Fruit fly (Drosophila melanogaster) whole organism, prepupa: ENCODE data around the gene CG6254.

Source experiments
- Blimp-1 ChIP-seq: fragments of 200-800 bp; sonication (Bioruptor generic); optimal IDR thresholded peaks from 3 replicates; lab custom pipeline; 2017; ENCODE audit warnings: missing biosample characterization, missing genetic modification characterization, mild to moderate bottlenecking, moderate library complexity, missing genetic modification reagents
- CG10669 ChIP-seq: fragments of 200-800 bp; sonication (Bioruptor generic); optimal IDR thresholded peaks from 3 replicates; lab custom pipeline; 2018; ENCODE audit warnings: missing biosample characterization, mild to moderate bottlenecking, missing genetic modification characterization, moderate library complexity
- CG11294 ChIP-seq: fragments of 200-800 bp; sonication (Bioruptor generic); IDR thresholded peaks from 2 replicates; pipeline ENCODE4 v1.3.6; 2022; ENCODE audit warnings: missing biosample characterization, missing genetic modification characterization
- CG4318 ChIP-seq: fragments of 200-800 bp; sonication (Bioruptor generic); optimal IDR thresholded peaks from 3 replicates; lab custom pipeline; 2017; ENCODE audit warnings: missing biosample characterization, mild to moderate bottlenecking, missing genetic modification characterization
- Eip75B ChIP-seq: fragments of 200-800 bp; sonication (Bioruptor generic); optimal IDR thresholded peaks from 3 replicates; lab custom pipeline; 2016; ENCODE audit warnings: missing biosample characterization, missing genetic modification characterization
- Gug ChIP-seq: fragments of 200-800 bp; sonication (Bioruptor generic); IDR thresholded peaks from 2 replicates; pipeline ENCODE4 v1.3.6; 2022; ENCODE audit warnings: missing biosample characterization, missing genetic modification characterization
- OdsH ChIP-seq: fragments of 200-800 bp; sonication (Bioruptor generic); optimal IDR thresholded peaks from 3 replicates; lab custom pipeline; 2016; ENCODE audit warnings: missing biosample characterization, missing genetic modification characterization
- achi ChIP-seq: fragments of 200-800 bp; sonication (Bioruptor generic); optimal IDR thresholded peaks from 3 replicates; lab custom pipeline; 2016; ENCODE audit warnings: missing biosample characterization, missing genetic modification characterization
- dsx ChIP-seq: fragments of 200-800 bp; optimal IDR thresholded peaks from 3 replicates; lab custom pipeline; 2019; ENCODE audit warnings: missing biosample characterization, mild to moderate bottlenecking, missing genetic modification characterization, moderate library complexity; ENCODE audit not compliant: poor library complexity, severe bottlenecking
- fkh ChIP-seq: fragments of 200-800 bp; sonication (Bioruptor generic); optimal IDR thresholded peaks from 3 replicates; lab custom pipeline; 2017; ENCODE audit warnings: missing biosample characterization, mild to moderate bottlenecking, missing genetic modification characterization, moderate library complexity
- salr ChIP-seq, 2 experiments: fragments of 200-800 bp; sonication (Bioruptor generic); optimal IDR thresholded peaks; 3 replicates each; lab custom pipeline; 2016 to 2018; ENCODE audit warnings: missing biosample characterization in 2 of 2, missing genetic modification characterization in 2 of 2, mild to moderate bottlenecking in 1 of 2
- svp ChIP-seq: fragments of 200-800 bp; sonication (Bioruptor generic); peaks from one replicate; lab custom pipeline; 2016; ENCODE audit warnings: missing biosample characterization, missing genetic modification characterization
- topi ChIP-seq: fragments of 200-800 bp; sonication (Bioruptor generic); optimal IDR thresholded peaks from 3 replicates; lab custom pipeline; 2016; ENCODE audit warnings: missing biosample characterization, missing genetic modification characterization

DNA sequence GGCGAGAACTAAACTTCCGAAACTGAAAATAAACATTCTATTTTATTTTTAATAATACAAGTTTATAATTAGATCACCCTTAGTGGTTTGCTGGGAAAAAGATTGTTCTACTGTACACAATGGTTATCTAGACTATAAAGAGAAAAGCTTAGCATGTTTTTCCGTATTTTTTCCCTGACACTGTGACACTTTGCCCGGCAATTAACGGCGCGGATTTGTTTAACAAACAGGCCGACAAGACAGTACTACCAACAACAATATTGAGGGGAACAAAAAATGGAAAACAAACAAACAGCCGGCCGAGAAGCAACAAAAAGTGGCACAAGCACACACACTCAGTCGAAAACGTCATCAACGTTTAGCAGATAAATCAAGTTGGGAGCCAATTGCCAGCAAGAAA, 45.6 kb upstream of the CG6254 start:
- TF ChIP-seq Eip75B (GFP tag; lab: Kevin White, UChicago) = no peak
- no peak for TF ChIP-seq CG11294
- peak; percentile 27 for TF ChIP-seq fkh
- TF ChIP-seq Blimp-1 (GFP tag; lab: Kevin White, UChicago) = no peak
- no peak for TF ChIP-seq dsx (GFP tag; lab: Kevin White, UChicago)
- TF ChIP-seq Gug (GFP tag; lab: Robert Waterston, UW) = no peak
- TF ChIP-seq svp = peak; percentile 55
- no peak for TF ChIP-seq OdsH (GFP tag; lab: Kevin White, UChicago)
- no peak for TF ChIP-seq topi (GFP tag; lab: Kevin White, UChicago)
- TF ChIP-seq achi = no peak
- no peak for TF ChIP-seq CG10669 (GFP tag; lab: Kevin White, UChicago)
- TF ChIP-seq CG4318 (GFP tag; lab: Kevin White, UChicago) = no peak
- no peak for TF ChIP-seq salr (GFP tag; optimal IDR thresholded peaks at IDR 0.05; lab: Kevin White, UChicago)
